Worm (Caenorhabditis elegans) whole organism, early embryonic: ENCODE data around the gene Y47D3A.13.

Experiments used
- F13C5.2 ChIP-seq: sonication (generic microtip); optimal IDR thresholded peaks from 2 replicates; lab custom pipeline; 2017; ENCODE audit warnings: mild to moderate bottlenecking, missing genetic modification characterization, inconsistent platforms, missing compliant biosample characterization
- ama-1 ChIP-seq: fragments of 150-350 bp; optimal IDR thresholded peaks from 2 replicates; lab custom pipeline; 2014
- ceh-13 ChIP-seq: fragments of 200-800 bp; sonication (Bioruptor generic); optimal IDR thresholded peaks from 2 replicates; lab custom pipeline; 2018; ENCODE audit warnings: mild to moderate bottlenecking, missing genetic modification characterization, missing compliant biosample characterization
- ceh-36 ChIP-seq: sonication (generic microtip); optimal IDR thresholded peaks from 2 replicates; lab custom pipeline; 2016; ENCODE audit warnings: missing genetic modification characterization, inconsistent platforms, missing compliant biosample characterization
- ets-7 ChIP-seq: sonication (generic microtip); optimal IDR thresholded peaks from 2 replicates; lab custom pipeline; 2016; ENCODE audit warnings: missing genotype, missing genetic modification characterization, missing compliant biosample characterization
- flt-1 ChIP-seq: fragments of 200-800 bp; sonication (Bioruptor generic); IDR thresholded peaks from 2 replicates; pipeline ENCODE4 v1.3.6; 2022; ENCODE audit warnings: missing genetic modification characterization, missing compliant biosample characterization
- hnd-1 ChIP-seq: sonication (generic microtip); optimal IDR thresholded peaks from 2 replicates; lab custom pipeline; 2016; ENCODE audit warnings: missing genetic modification characterization, missing compliant biosample characterization
- pes-1 ChIP-seq: fragments of 200-800 bp; sonication (Bioruptor generic); IDR thresholded peaks from 2 replicates; pipeline ENCODE4 v1.3.6; 2022; ENCODE audit warnings: missing genetic modification reagents, missing genetic modification characterization, missing compliant biosample characterization
- scrt-1 ChIP-seq: fragments of 200-800 bp; sonication (Bioruptor generic); IDR thresholded peaks from 2 replicates; pipeline ENCODE4 v1.3.6; 2022; ENCODE audit warnings: missing genetic modification characterization, missing compliant biosample characterization
- sea-1 ChIP-seq: fragments of 200-800 bp; sonication (Bioruptor generic); conservative IDR thresholded peaks from 2 replicates; pipeline ENCODE4 v1.3.6; 2022; ENCODE audit warnings: missing genetic modification characterization, missing compliant biosample characterization
- tbx-11 ChIP-seq: fragments of 200-800 bp; sonication (Bioruptor generic); IDR thresholded peaks from 2 replicates; pipeline ENCODE4 v1.3.6; 2022; ENCODE audit warnings: missing genetic modification characterization, missing compliant biosample characterization
- tbx-37 ChIP-seq: fragments of 200-800 bp; sonication (Bioruptor generic); conservative IDR thresholded peaks from 2 replicates; pipeline ENCODE4 v1.3.6; 2022; ENCODE audit warnings: missing genetic modification reagents, missing genetic modification characterization, missing compliant biosample characterization
- tra-4 ChIP-seq: sonication (generic microtip); optimal IDR thresholded peaks from 2 replicates; lab custom pipeline; 2017; ENCODE audit warnings: missing genetic modification characterization, missing compliant biosample characterization

DNA sequence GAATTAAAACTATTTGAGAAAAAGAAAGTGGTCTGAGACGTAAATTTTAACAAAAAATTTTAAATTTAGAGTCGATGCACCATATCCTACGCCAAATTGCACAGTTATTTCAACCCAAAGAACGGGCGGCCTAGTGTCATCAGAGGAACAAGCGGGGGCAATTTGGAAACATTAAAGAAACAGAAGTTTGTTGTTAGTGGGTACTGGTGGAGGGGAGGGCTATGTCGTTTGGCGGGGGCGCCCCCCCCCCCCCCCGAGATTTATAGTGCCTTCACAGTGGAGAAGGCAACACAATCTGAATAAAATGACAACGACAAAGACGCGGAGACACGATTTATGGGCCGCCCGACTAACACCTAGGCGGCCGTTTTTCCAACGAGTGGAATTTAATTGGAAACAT, 17.0 kb downstream of the Y47D3A.13 start:
- TF ChIP-seq sea-1 (0 out of 2 replicates have a peak, but pooled peaks have one; percentile 49), flt-1 (GFP tag; lab: Robert Waterston, UW) (no peak), ama-1 (lab: Kevin White, UChicago) (no peak), ets-7 (tag; lab: Kevin White, UChicago) (no peak), pes-1 (GFP tag; lab: Robert Waterston, UW) (no peak), F13C5.2 (tag; lab: Kevin White, UChicago) (no peak), tbx-37 (no peak), tra-4 (tag; lab: Kevin White, UChicago) (no peak), ceh-13 (GFP tag; lab: Kevin White, UChicago) (no peak), tbx-11 (GFP tag; lab: Robert Waterston, UW) (no peak), scrt-1 (GFP tag; lab: Robert Waterston, UW) (no peak), hnd-1 (tag; lab: Kevin White, UChicago) (no peak), ceh-36 (tag; lab: Kevin White, UChicago) (no peak)
